Fruit fly (Drosophila melanogaster): ENCODE measurements around the gene CG12499.

dm6 chr3R:22395409-22396178 lies 50.8 kb downstream of the CG12499 start:
- TF ChIP-seq Ets98B (GFP tag; IDR thresholded peaks at IDR 0.05) (0 out of 2 replicates have a peak, but pooled peaks have one; percentile 23), CG9948 (tag; optimal IDR thresholded peaks at IDR 0.05) (peak; percentile 23)

Data from whole organism, pupa.